Worm (Caenorhabditis elegans): ENCODE data around the gene nhl-3.
"Not testable (repeated sequence)": the region's sequence is repeated elsewhere in the genome, so short reads cannot be mapped to it uniquely, and the experiment has no call there.

The nhl-3 gene

DNA sequence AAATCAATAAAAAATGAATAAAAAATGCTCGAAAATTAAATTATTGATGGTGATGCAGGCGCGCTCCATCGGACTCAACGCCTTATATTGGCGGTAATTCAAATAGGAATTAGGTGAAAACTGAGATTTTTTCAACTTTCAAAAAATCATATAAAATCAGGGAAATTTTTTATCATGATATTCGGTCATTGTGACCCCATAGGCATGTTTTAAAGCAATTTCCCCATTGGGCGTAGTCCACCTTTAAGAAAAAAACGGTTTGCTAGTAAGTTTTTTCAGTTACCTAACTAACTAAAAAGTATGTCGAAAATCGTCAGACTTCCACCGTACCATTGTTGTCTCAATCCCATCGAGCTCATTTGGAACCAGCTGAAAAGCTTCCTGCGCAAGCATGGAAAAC, 8.7 kb downstream of the nhl-3 start, which contains the start of gene W08F4.1:
TSS of gene W08F4.1 (plus strand) at position 301 of the 400 bp plus-strand sequence.
- TF ChIP-seq hlh-8, ceh-34, pax-1 (tag; optimal IDR thresholded peaks at IDR 0.05): not testable (repeated sequence)

DNA sequence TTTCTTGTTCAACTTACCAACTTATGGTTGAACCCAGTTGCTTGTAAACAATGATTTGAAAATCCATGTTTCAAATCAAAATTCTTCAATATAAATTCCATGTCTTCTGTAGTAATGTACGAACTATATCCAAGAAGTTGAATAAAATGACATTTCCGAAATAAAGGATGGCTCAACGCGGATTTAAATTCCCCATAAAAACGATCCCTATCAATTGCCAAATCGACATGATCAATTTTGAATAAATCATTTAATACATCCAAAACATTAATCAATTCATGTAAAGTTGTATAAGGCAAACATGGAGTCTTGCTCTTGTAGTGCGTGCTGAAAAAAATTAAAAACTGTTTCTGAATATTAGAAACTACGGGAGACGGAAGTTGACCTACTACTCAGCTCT, 10.8 kb downstream of the nhl-3 start, which contains the start of gene W08F4.10:
TSS of gene W08F4.10 (minus strand) at position 101 of the 400 bp plus-strand sequence.
- TF ChIP-seq npax-4 (tag; optimal IDR thresholded peaks at IDR 0.05) (no peak), ref-2 (tag; optimal IDR thresholded peaks at IDR 0.05) (no peak), elt-2 (tag; optimal IDR thresholded peaks at IDR 0.05) (no peak), ama-1 (optimal IDR thresholded peaks at IDR 0.05) (no peak), lim-6 (tag; optimal IDR thresholded peaks at IDR 0.05) (no peak), madf-2 (tag; optimal IDR thresholded peaks at IDR 0.05) (no peak), fkh-10 (GFP tag; optimal IDR thresholded peaks at IDR 0.05) (no peak), hlh-13 (GFP tag; optimal IDR thresholded peaks at IDR 0.05) (no peak), sox-2 (GFP tag; IDR thresholded peaks at IDR 0.05) (no peak), rnt-1 (tag; optimal IDR thresholded peaks at IDR 0.05) (no peak)

DNA sequence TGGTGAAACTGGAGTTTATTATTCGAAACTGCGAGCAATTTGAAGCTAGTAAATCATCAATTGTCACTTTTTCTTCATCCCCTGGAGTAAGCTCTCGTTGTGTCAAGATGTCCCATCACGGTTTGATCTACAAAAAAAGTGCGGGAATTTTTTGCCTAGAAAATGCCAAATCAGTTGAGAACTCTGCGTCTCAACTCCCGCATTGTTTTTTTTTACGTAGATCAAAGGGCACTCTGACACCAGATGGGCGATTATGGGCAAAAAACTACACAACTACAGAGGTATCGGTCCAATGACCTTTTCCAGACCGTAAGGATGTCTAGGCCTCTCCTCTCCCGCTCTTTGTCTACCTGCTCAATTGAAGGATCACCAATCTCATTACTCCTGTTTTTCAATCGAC, 14.4 kb downstream of the nhl-3 start, which contains the start of gene fbxb-34:
TSS of gene fbxb-34 (plus strand) at position 301 of the 400 bp plus-strand sequence.
- TF ChIP-seq C38D4.7 (GFP tag; optimal IDR thresholded peaks at IDR 0.05) (no peak), C08G9.2 (tag; optimal IDR thresholded peaks at IDR 0.05) (no peak), pag-3 (tag; optimal IDR thresholded peaks at IDR 0.05; ENCODE audit: borderline replicate concordance) (no peak), ceh-9 (tag; optimal IDR thresholded peaks at IDR 0.05) (no peak), ceh-22 (tag; optimal IDR thresholded peaks at IDR 0.05) (no peak), pqm-1 (tag; optimal IDR thresholded peaks at IDR 0.05) (no peak), ceh-18 (tag; optimal IDR thresholded peaks at IDR 0.05) (no peak), che-1 (tag; optimal IDR thresholded peaks at IDR 0.05) (no peak), hlh-13 (GFP tag; optimal IDR thresholded peaks at IDR 0.05) (no peak), unc-3 (GFP tag; conservative IDR thresholded peaks at IDR 0.05) (no peak), unc-3 (tag; optimal IDR thresholded peaks at IDR 0.05) (no peak), nhr-232 (tag; optimal IDR thresholded peaks at IDR 0.05) (no peak), ama-1 (optimal IDR thresholded peaks at IDR 0.05) (no peak), K02D7.2 (tag; optimal IDR thresholded peaks at IDR 0.05) (no peak)

DNA sequence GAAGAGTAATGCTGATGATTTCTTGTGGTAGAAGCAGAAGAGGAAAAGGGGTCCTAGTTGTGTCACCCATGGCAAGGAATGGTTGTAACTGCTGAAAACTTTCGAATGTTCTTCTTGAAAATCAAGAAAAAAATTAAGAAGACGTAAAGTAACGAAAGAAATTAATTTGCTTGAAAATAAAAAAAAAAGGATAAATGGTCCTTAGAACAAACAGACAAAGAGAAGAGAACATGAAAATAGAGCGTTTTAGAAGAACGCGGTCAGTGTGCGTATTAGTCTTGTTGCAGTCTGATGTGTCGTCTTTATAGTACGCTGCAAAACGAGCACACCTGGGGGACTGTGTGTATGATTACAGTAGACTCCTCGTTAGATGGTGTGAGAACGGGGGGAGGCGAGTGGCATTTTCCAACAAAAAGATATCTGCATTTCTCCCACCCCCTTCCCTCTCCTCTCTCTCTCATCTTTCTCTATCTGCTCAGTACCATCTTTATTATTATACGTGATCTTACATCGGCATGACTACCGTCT, 17.5 kb downstream of the nhl-3 start, which contains the start of the genes W08F4.12 and W08F4.13:
TSS of gene W08F4.12 (minus strand) at position 101 of the 528 bp plus-strand sequence.
TSS of gene W08F4.13 (plus strand) at position 478 of the 528 bp plus-strand sequence.
- TF ChIP-seq ceh-31 (tag; optimal IDR thresholded peaks at IDR 0.05) (no peak), ttx-3 (tag; optimal IDR thresholded peaks at IDR 0.05) (no peak), fax-1 (tag; optimal IDR thresholded peaks at IDR 0.05) (no peak), ceh-48 (tag; optimal IDR thresholded peaks at IDR 0.05) (no peak), eyg-1 (tag; optimal IDR thresholded peaks at IDR 0.05) (no peak)

DNA sequence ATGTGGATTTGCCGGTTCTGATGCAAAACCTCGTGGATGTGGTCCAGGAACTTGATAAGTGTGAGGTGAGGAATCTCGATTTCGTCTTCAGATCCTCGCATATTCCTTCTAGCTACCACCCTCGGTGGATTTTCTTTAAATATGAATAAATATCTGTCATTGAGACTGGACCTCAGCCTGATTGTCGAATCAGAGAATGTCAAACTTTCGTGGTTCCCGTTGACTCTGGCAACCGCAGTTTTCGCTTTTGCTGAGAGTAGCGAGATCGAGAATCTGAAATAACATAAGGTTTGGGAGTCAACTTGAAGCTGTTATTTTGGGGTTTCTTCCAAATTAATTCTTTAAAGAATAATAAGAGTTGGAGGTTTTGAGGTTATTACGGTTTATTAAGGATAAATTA, 19.3 kb downstream of the nhl-3 start, which contains the start of gene fbxb-14:
TSS of gene fbxb-14 (minus strand) at position 101 of the 400 bp plus-strand sequence.
- TF ChIP-seq tbx-2 (tag; optimal IDR thresholded peaks at IDR 0.05) (no peak), madf-2 (tag; optimal IDR thresholded peaks at IDR 0.05) (no peak), npax-4 (tag; optimal IDR thresholded peaks at IDR 0.05) (no peak), ceh-22 (tag; optimal IDR thresholded peaks at IDR 0.05) (no peak), dmd-4 (tag; optimal IDR thresholded peaks at IDR 0.05; ENCODE audit: borderline replicate concordance) (no peak), odd-2 (tag; optimal IDR thresholded peaks at IDR 0.05) (no peak), hlh-15 (tag; optimal IDR thresholded peaks at IDR 0.05) (no peak), C38D4.7 (GFP tag; optimal IDR thresholded peaks at IDR 0.05) (no peak), nfya-1 (tag; optimal IDR thresholded peaks at IDR 0.05) (no peak), eyg-1 (tag; optimal IDR thresholded peaks at IDR 0.05) (no peak), sdc-2 (tag; optimal IDR thresholded peaks at IDR 0.05) (no peak), ets-4 (tag; optimal IDR thresholded peaks at IDR 0.05) (no peak), hlh-30 (tag; optimal IDR thresholded peaks at IDR 0.05; ENCODE audit: insufficient read depth) (no peak), ceh-31 (tag; optimal IDR thresholded peaks at IDR 0.05) (no peak), unc-55 (GFP tag; optimal IDR thresholded peaks at IDR 0.05) (no peak), ceh-19 (GFP tag; optimal IDR thresholded peaks at IDR 0.05) (no peak)

Measured in whole organism, late embryonic.